Fruit fly (Drosophila melanogaster) whole organism, embryonic: Measurements from ENCODE around the gene Snapin.
A peak's percentile ranks its signal among the peaks of the same experiment; 100 is the strongest.

ENCODE experiments used
- Asciz ChIP-seq: fragments of 200-800 bp; sonication (Bioruptor generic); optimal IDR thresholded peaks from 2 replicates; lab custom pipeline; 2017; ENCODE audit warnings: missing biosample characterization, mild to moderate bottlenecking, missing genetic modification characterization, missing genetic modification reagents
- BtbVII ChIP-seq: fragments of 200-800 bp; sonication (Bioruptor generic); optimal IDR thresholded peaks from 3 replicates; lab custom pipeline; 2017; ENCODE audit warnings: missing biosample characterization, mild to moderate bottlenecking, missing genetic modification characterization
- CG1024 ChIP-seq: fragments of 200-800 bp; sonication (Bioruptor generic); IDR thresholded peaks from 2 replicates; pipeline ENCODE4 v1.3.6; 2022; ENCODE audit warnings: missing biosample characterization, missing genetic modification characterization
- CG10274 ChIP-seq: fragments of 200-800 bp; sonication (Bioruptor generic); optimal IDR thresholded peaks from 3 replicates; lab custom pipeline; 2017; ENCODE audit warnings: missing biosample characterization, mild to moderate bottlenecking, missing genetic modification characterization
- CG11456 ChIP-seq: fragments of 200-800 bp; sonication (Bioruptor generic); IDR thresholded peaks from 3 replicates; pipeline ENCODE4 v1.3.6; 2022; ENCODE audit warnings: missing biosample characterization, missing genetic modification characterization
- CG12104 ChIP-seq: fragments of 200-800 bp; sonication (Bioruptor generic); optimal IDR thresholded peaks from 3 replicates; lab custom pipeline; 2016; ENCODE audit warnings: missing biosample characterization, missing genetic modification characterization
- CG12299 ChIP-seq: fragments of 200-800 bp; sonication (Bioruptor generic); optimal IDR thresholded peaks from 2 replicates; lab custom pipeline; 2018; ENCODE audit warnings: missing biosample characterization, mild to moderate bottlenecking, missing genetic modification characterization
- CG14667 ChIP-seq: fragments of 200-800 bp; sonication (Bioruptor generic); IDR thresholded peaks from 2 replicates; pipeline ENCODE4 v1.3.6; 2022; ENCODE audit warnings: missing biosample characterization, missing genetic modification characterization
- CG15601 ChIP-seq: fragments of 200-800 bp; sonication (Bioruptor generic); optimal IDR thresholded peaks from 3 replicates; lab custom pipeline; 2019; ENCODE audit warnings: missing biosample characterization, mild to moderate bottlenecking, missing genetic modification characterization, moderate library complexity
- CG15696 ChIP-seq: fragments of 200-800 bp; sonication (Bioruptor generic); optimal IDR thresholded peaks from 2 replicates; lab custom pipeline; 2019; ENCODE audit warnings: missing biosample characterization, mild to moderate bottlenecking, missing genetic modification characterization, moderate library complexity
- CG17568 ChIP-seq: fragments of 200-800 bp; sonication (Bioruptor generic); optimal IDR thresholded peaks from 2 replicates; lab custom pipeline; 2018; ENCODE audit warnings: missing biosample characterization, mild to moderate bottlenecking, missing genetic modification characterization, moderate library complexity
- CG17829 ChIP-seq: fragments of 200-800 bp; optimal IDR thresholded peaks from 2 replicates; lab custom pipeline; 2019; ENCODE audit warnings: missing biosample characterization, mild to moderate bottlenecking, missing genetic modification characterization, moderate library complexity
- CG32532 ChIP-seq: fragments of 200-800 bp; sonication (Bioruptor generic); IDR thresholded peaks from 2 replicates; pipeline ENCODE4 v1.3.6; 2022; ENCODE audit warnings: missing biosample characterization, missing genetic modification characterization
- CG33557 ChIP-seq: fragments of 200-800 bp; sonication (Bioruptor generic); optimal IDR thresholded peaks from 2 replicates; lab custom pipeline; 2019; ENCODE audit warnings: missing biosample characterization, mild to moderate bottlenecking, missing genetic modification characterization, moderate library complexity
- CG4404 ChIP-seq: fragments of 200-800 bp; sonication (Bioruptor generic); IDR thresholded peaks from 2 replicates; pipeline ENCODE4 v1.3.6; 2022; ENCODE audit warnings: missing biosample characterization, missing genetic modification characterization
- CG6254 ChIP-seq: fragments of 200-800 bp; sonication (Bioruptor generic); optimal IDR thresholded peaks from 3 replicates; lab custom pipeline; 2017; ENCODE audit warnings: mild to moderate bottlenecking, missing biosample characterization, missing genetic modification reagents, missing genetic modification characterization
- CG6854 ChIP-seq: fragments of 200-800 bp; sonication (Bioruptor generic); optimal IDR thresholded peaks from 3 replicates; lab custom pipeline; 2017; ENCODE audit warnings: missing biosample characterization, mild to moderate bottlenecking, missing genetic modification characterization
- CG7839 ChIP-seq: fragments of 200-800 bp; sonication (Bioruptor generic); optimal IDR thresholded peaks from 3 replicates; lab custom pipeline; 2018; ENCODE audit warnings: missing biosample characterization, mild to moderate bottlenecking, missing genetic modification characterization, moderate library complexity
- CG8924 ChIP-seq: fragments of 200-800 bp; optimal IDR thresholded peaks from 3 replicates; lab custom pipeline; 2019; ENCODE audit warnings: missing biosample characterization, mild to moderate bottlenecking, missing genetic modification characterization, moderate library complexity
- CG9437 ChIP-seq: fragments of 200-800 bp; sonication (Bioruptor generic); optimal IDR thresholded peaks from 2 replicates; lab custom pipeline; 2018; ENCODE audit warnings: missing biosample characterization, mild to moderate bottlenecking, missing genetic modification characterization
- Dbx ChIP-seq: fragments of 200-800 bp; sonication (Bioruptor generic); IDR thresholded peaks from 3 replicates; pipeline ENCODE4 v1.3.6; 2022; ENCODE audit warnings: missing biosample characterization, missing genetic modification characterization
- Fer2 ChIP-seq: fragments of 200-800 bp; sonication (Bioruptor generic); optimal IDR thresholded peaks from 2 replicates; lab custom pipeline; 2018; ENCODE audit warnings: missing biosample characterization, mild to moderate bottlenecking, missing genetic modification characterization, moderate library complexity
- HHEX ChIP-seq: fragments of 200-800 bp; sonication (Bioruptor generic); optimal IDR thresholded peaks from 3 replicates; lab custom pipeline; 2017; ENCODE audit warnings: missing biosample characterization, mild to moderate bottlenecking, missing genetic modification characterization, missing genetic modification reagents
- HLH54F ChIP-seq: fragments of 200-800 bp; sonication (Bioruptor generic); optimal IDR thresholded peaks from 3 replicates; lab custom pipeline; 2016; ENCODE audit warnings: missing biosample characterization, missing genetic modification characterization
- HLHmδ ChIP-seq: fragments of 200-800 bp; sonication (Bioruptor generic); optimal IDR thresholded peaks from 2 replicates; lab custom pipeline; 2018; ENCODE audit warnings: missing biosample characterization, mild to moderate bottlenecking, missing genetic modification characterization, moderate library complexity
- Hand ChIP-seq: fragments of 200-800 bp; sonication (Bioruptor generic); optimal IDR thresholded peaks from 2 replicates; lab custom pipeline; 2017; ENCODE audit warnings: mild to moderate bottlenecking, missing biosample characterization, missing genetic modification reagents, missing genetic modification characterization
- HmgZ ChIP-seq: fragments of 200-800 bp; sonication (Bioruptor generic); optimal IDR thresholded peaks from 2 replicates; lab custom pipeline; 2018; ENCODE audit warnings: missing biosample characterization, mild to moderate bottlenecking, missing genetic modification characterization
- Hr3 ChIP-seq: fragments of 200-800 bp; sonication (Bioruptor generic); optimal IDR thresholded peaks from 3 replicates; lab custom pipeline; 2016; ENCODE audit warnings: missing biosample characterization, missing genetic modification characterization
- Hsf ChIP-seq: fragments of 200-800 bp; sonication (Bioruptor generic); optimal IDR thresholded peaks from 3 replicates; lab custom pipeline; 2016; ENCODE audit warnings: missing biosample characterization, missing genetic modification characterization
- Kr ChIP-seq: fragments of 200-800 bp; sonication (Bioruptor generic); optimal IDR thresholded peaks from 2 replicates; lab custom pipeline; 2017; ENCODE audit warnings: missing biosample characterization, mild to moderate bottlenecking, missing genetic modification characterization
- NK7.1 ChIP-seq: fragments of 200-800 bp; sonication (Bioruptor generic); optimal IDR thresholded peaks from 3 replicates; lab custom pipeline; 2016; ENCODE audit warnings: missing biosample characterization, missing genetic modification characterization
- Pdp1 ChIP-seq, 2 experiments: fragments of 200-800 bp; sonication (Bioruptor generic); optimal IDR thresholded peaks; 3 replicates each; lab custom pipeline; 2016; ENCODE audit warnings: missing biosample characterization in 2 of 2, missing genetic modification characterization in 2 of 2, mild to moderate bottlenecking in 1 of 2, moderate library complexity in 1 of 2
- Ptx1 ChIP-seq: fragments of 200-800 bp; sonication (Bioruptor generic); IDR thresholded peaks from 2 replicates; pipeline ENCODE4 v1.3.6; 2022; ENCODE audit warnings: missing biosample characterization, missing genetic modification characterization
- ac ChIP-seq: fragments of 200-800 bp; sonication (Bioruptor generic); optimal IDR thresholded peaks from 3 replicates; lab custom pipeline; 2017; ENCODE audit warnings: missing biosample characterization, mild to moderate bottlenecking, missing genetic modification characterization
- bab2 ChIP-seq: fragments of 200-800 bp; sonication (Bioruptor generic); optimal IDR thresholded peaks from 2 replicates; lab custom pipeline; 2016; ENCODE audit warnings: missing biosample characterization, missing genetic modification characterization
- bowl ChIP-seq: fragments of 200-800 bp; sonication (Bioruptor generic); IDR thresholded peaks from 2 replicates; pipeline ENCODE4 v1.3.6; 2022; ENCODE audit warnings: missing biosample characterization, missing genetic modification characterization
- br ChIP-seq: fragments of >200 bp; optimal IDR thresholded peaks from 2 replicates; lab custom pipeline; 2017
- btn ChIP-seq: fragments of 200-800 bp; sonication (Bioruptor generic); optimal IDR thresholded peaks from 2 replicates; lab custom pipeline; 2016; ENCODE audit warnings: missing biosample characterization, missing genetic modification characterization
- disco-r ChIP-seq: fragments of 200-800 bp; sonication (Bioruptor generic); optimal IDR thresholded peaks from 2 replicates; lab custom pipeline; 2016; ENCODE audit warnings: missing biosample characterization, missing genetic modification characterization
- ftz-f1 ChIP-seq: fragments of 200-800 bp; sonication (Bioruptor generic); optimal IDR thresholded peaks from 2 replicates; lab custom pipeline; 2016; ENCODE audit warnings: missing biosample characterization, missing genetic modification characterization
- gsb-n ChIP-seq: fragments of 200-800 bp; sonication (Bioruptor generic); optimal IDR thresholded peaks from 3 replicates; lab custom pipeline; 2018; ENCODE audit warnings: missing biosample characterization, mild to moderate bottlenecking, missing genetic modification characterization
- lbe ChIP-seq: fragments of 200-800 bp; sonication (Bioruptor generic); optimal IDR thresholded peaks from 2 replicates; lab custom pipeline; 2016; ENCODE audit warnings: missing biosample characterization, mild to moderate bottlenecking, missing genetic modification characterization
- lmd ChIP-seq: fragments of 200-800 bp; sonication (Bioruptor generic); IDR thresholded peaks from 2 replicates; pipeline ENCODE4 v1.3.6; 2022; ENCODE audit warnings: missing biosample characterization, missing genetic modification characterization
- nmo ChIP-seq: fragments of 200-800 bp; sonication (Bioruptor generic); optimal IDR thresholded peaks from 2 replicates; lab custom pipeline; 2018; ENCODE audit warnings: missing biosample characterization, mild to moderate bottlenecking, missing genetic modification characterization, moderate library complexity
- ro ChIP-seq: fragments of 200-800 bp; sonication (Bioruptor generic); IDR thresholded peaks from 2 replicates; pipeline ENCODE4 v1.3.6; 2022; ENCODE audit warnings: missing biosample characterization, missing genetic modification characterization
- sc ChIP-seq, 3 experiments: fragments of >200 bp in 2 of 3; fragments of 200-800 bp in 1 of 3; sonication (Bioruptor generic) in 1 of 3; optimal IDR thresholded peaks; 2 replicates in 2 of 3; 3 replicates in 1 of 3; lab custom pipeline; 2017; ENCODE audit warnings: mild to moderate bottlenecking in 1 of 3, missing biosample characterization in 1 of 3, missing genetic modification characterization in 1 of 3, missing genetic modification reagents in 1 of 3
- tll ChIP-seq, 2 experiments: fragments of 200-800 bp in 1 of 2; fragments of >200 bp in 1 of 2; sonication (Bioruptor generic) in 1 of 2; optimal IDR thresholded peaks; 2 replicates each; lab custom pipeline; 2017 to 2019; ENCODE audit warnings: missing biosample characterization in 2 of 2, missing genetic modification characterization in 2 of 2, mild to moderate bottlenecking in 1 of 2, moderate library complexity in 1 of 2
- trh ChIP-seq: fragments of 200-800 bp; sonication (Bioruptor generic); optimal IDR thresholded peaks from 2 replicates; lab custom pipeline; 2016; ENCODE audit warnings: missing biosample characterization, missing genetic modification characterization
- zfh1 ChIP-seq: fragments of 200-800 bp; sonication (Bioruptor generic); IDR thresholded peaks from 3 replicates; pipeline ENCODE4 v1.3.6; 2022; ENCODE audit warnings: missing biosample characterization, missing genetic modification characterization

The Snapin gene

dm6 chr2L:2748480-2749143 lies 10.9 kb downstream of the Snapin start (continued):
- no peak for TF ChIP-seq sc (optimal IDR thresholded peaks at IDR 0.05; lab: Kevin White, UChicago)
- peak; percentile 67 for TF ChIP-seq sc (GFP tag; optimal IDR thresholded peaks at IDR 0.05; lab: Kevin White, UChicago)
- TF ChIP-seq CG6254 (GFP tag; lab: Kevin White, UChicago): no peak
- peak; percentile 90 for TF ChIP-seq HmgZ
- TF ChIP-seq HLHmδ (GFP tag; lab: Kevin White, UChicago): peak; percentile 43
- TF ChIP-seq CG17568 (GFP tag; lab: Kevin White, UChicago): no peak
- peak; percentile 90 for TF ChIP-seq Hr3
- peak; percentile 92 for TF ChIP-seq CG7839 (tag; lab: Kevin White, UChicago)
- peak; percentile 82 for TF ChIP-seq Fer2 (tag; lab: Kevin White, UChicago)
- TF ChIP-seq HHEX (GFP tag; lab: Kevin White, UChicago): peak; percentile 90
- TF ChIP-seq BtbVII (GFP tag; lab: Kevin White, UChicago): peak; percentile 81
- peak; percentile 49 for TF ChIP-seq btn (GFP tag; lab: Kevin White, UChicago)
- TF ChIP-seq Dbx (GFP tag; lab: Robert Waterston, UW): peak; percentile 94
- TF ChIP-seq trh (GFP tag; lab: Kevin White, UChicago): peak; percentile 68
- TF ChIP-seq CG15696: peak; percentile 58
- peak; percentile 67 for TF ChIP-seq CG33557
- TF ChIP-seq disco-r (GFP tag; lab: Kevin White, UChicago): peak; percentile 58
- TF ChIP-seq CG14667 (GFP tag; lab: Robert Waterston, UW): peak; percentile 87
- TF ChIP-seq Pdp1 (GFP tag; optimal IDR thresholded peaks at IDR 0.05; lab: Kevin White, UChicago): peak; percentile 65 to 79
- no peak for TF ChIP-seq tll (GFP tag; optimal IDR thresholded peaks at IDR 0.05; lab: Kevin White, UChicago)
- peak; percentile 69 for TF ChIP-seq NK7.1
- TF ChIP-seq CG32532: peak; percentile 94
- TF ChIP-seq bab2: peak; percentile 67
- TF ChIP-seq ro (GFP tag; lab: Robert Waterston, UW): peak; percentile 49; the same call in 1 of the 2 replicates
- TF ChIP-seq HLH54F (GFP tag; lab: Kevin White, UChicago): peak; percentile 85
- peak; percentile 83 for TF ChIP-seq CG12104 (GFP tag; lab: Kevin White, UChicago)
- TF ChIP-seq lbe (GFP tag; lab: Kevin White, UChicago): peak; percentile 79
- peak; percentile 95 for TF ChIP-seq CG11456 (GFP tag; lab: Robert Waterston, UW)
- peak; percentile 79 for TF ChIP-seq CG4404
- TF ChIP-seq gsb-n (tag; lab: Kevin White, UChicago): peak; percentile 91
- peak; percentile 93 for TF ChIP-seq CG17829 (tag; lab: Kevin White, UChicago)
- TF ChIP-seq lmd (GFP tag; lab: Robert Waterston, UW): peak; percentile 88
- peak; percentile 76 for TF ChIP-seq CG15601
- peak; percentile 92 for TF ChIP-seq Ptx1 (GFP tag; lab: Robert Waterston, UW)
- peak; percentile 65 for TF ChIP-seq CG10274
- TF ChIP-seq CG9437 (GFP tag; lab: Kevin White, UChicago): peak; percentile 87
- TF ChIP-seq zfh1 (GFP tag; lab: Robert Waterston, UW): peak; percentile 85
- no peak for TF ChIP-seq ac (GFP tag; lab: Kevin White, UChicago)
- peak; percentile 67 for TF ChIP-seq Hand (GFP tag; lab: Kevin White, UChicago)
- peak; percentile 91 for TF ChIP-seq nmo (GFP tag; lab: Kevin White, UChicago)
- TF ChIP-seq br (lab: Kevin White, UChicago): no peak
- peak; percentile 81 for TF ChIP-seq Hsf
- TF ChIP-seq CG8924 (tag; lab: Kevin White, UChicago): peak; percentile 93
- TF ChIP-seq CG6854 (GFP tag; lab: Kevin White, UChicago): peak; percentile 72
- TF ChIP-seq CG12299 (tag; lab: Kevin White, UChicago): peak; percentile 49
- TF ChIP-seq Asciz (GFP tag; lab: Kevin White, UChicago): peak; percentile 70
- TF ChIP-seq ftz-f1 (GFP tag; lab: Kevin White, UChicago): peak; percentile 99
- peak; percentile 68 for TF ChIP-seq CG1024 (GFP tag; lab: Robert Waterston, UW)
- peak; percentile 52; the same call in 1 of the 2 replicates for TF ChIP-seq bowl (GFP tag; lab: Robert Waterston, UW)
- no peak for TF ChIP-seq Kr (GFP tag; lab: Kevin White, UChicago)
